Fruit fly (Drosophila melanogaster): Measurements from ENCODE around the gene DIP-epsilon.

Gene DIP-epsilon

dm6 chr2L:6360059-6360458, 51.1 kb downstream of the DIP-epsilon start:
- TF ChIP-seq Clk (GFP tag; optimal IDR thresholded peaks at IDR 0.05) (no peak), Hr96 (GFP tag; optimal IDR thresholded peaks at IDR 0.05) (no peak), toe (GFP tag; optimal IDR thresholded peaks at IDR 0.05) (no peak), cnc (optimal IDR thresholded peaks at IDR 0.05) (no peak), CG33017 (tag; optimal IDR thresholded peaks at IDR 0.05) (no peak), CG7101 (tag; optimal IDR thresholded peaks at IDR 0.05) (no peak), ovo (GFP tag; optimal IDR thresholded peaks at IDR 0.05) (no peak), Crg-1 (GFP tag; optimal IDR thresholded peaks at IDR 0.05) (no peak), tj (GFP tag; optimal IDR thresholded peaks at IDR 0.05) (no peak), Mnt (GFP tag; optimal IDR thresholded peaks at IDR 0.05) (no peak), CG14711 (tag; optimal IDR thresholded peaks at IDR 0.05) (no peak), bab1 (GFP tag; optimal IDR thresholded peaks at IDR 0.05) (no peak), CG7045 (GFP tag; optimal IDR thresholded peaks at IDR 0.05) (no peak), kay (GFP tag; ENCODE audit: borderline replicate concordance) (no peak), CG11617 (GFP tag; optimal IDR thresholded peaks at IDR 0.05) (no peak), CG5204 (GFP tag; optimal IDR thresholded peaks at IDR 0.05) (no peak), CG1620 (GFP tag; optimal IDR thresholded peaks at IDR 0.05) (no peak), cic (GFP tag; optimal IDR thresholded peaks at IDR 0.05) (no peak), pad (GFP tag; optimal IDR thresholded peaks at IDR 0.05) (no peak)

dm6 chr2L:6358218-6358617, 52.9 kb downstream of the DIP-epsilon start, which contains the start of gene CG9500:
Gene CG9500, minus strand, starts transcription at chr2L:6358318.
- TF ChIP-seq CG11617 (GFP tag; optimal IDR thresholded peaks at IDR 0.05) (no peak), kay (GFP tag; ENCODE audit: borderline replicate concordance) (no peak), CG14711 (tag; optimal IDR thresholded peaks at IDR 0.05) (no peak), CG12768 (GFP tag; optimal IDR thresholded peaks at IDR 0.05) (no peak), pad (GFP tag; optimal IDR thresholded peaks at IDR 0.05) (no peak), tj (GFP tag; optimal IDR thresholded peaks at IDR 0.05) (no peak), CG7101 (tag; optimal IDR thresholded peaks at IDR 0.05) (no peak), CG5204 (GFP tag; optimal IDR thresholded peaks at IDR 0.05) (no peak), Mnt (GFP tag; optimal IDR thresholded peaks at IDR 0.05) (no peak), ovo (GFP tag; optimal IDR thresholded peaks at IDR 0.05) (no peak), cnc (optimal IDR thresholded peaks at IDR 0.05) (no peak), Crg-1 (GFP tag; optimal IDR thresholded peaks at IDR 0.05) (no peak), Clk (GFP tag; optimal IDR thresholded peaks at IDR 0.05) (no peak), cic (GFP tag; optimal IDR thresholded peaks at IDR 0.05) (no peak), bab1 (GFP tag; optimal IDR thresholded peaks at IDR 0.05) (no peak), CG7045 (GFP tag; optimal IDR thresholded peaks at IDR 0.05) (no peak), CG1620 (GFP tag; optimal IDR thresholded peaks at IDR 0.05) (no peak)

- TF ChIP-seq bab1 (GFP tag; optimal IDR thresholded peaks at IDR 0.05): no peak
- TF ChIP-seq CG7101 (tag; optimal IDR thresholded peaks at IDR 0.05): no peak
- no peak for TF ChIP-seq pad (GFP tag; optimal IDR thresholded peaks at IDR 0.05)
- no peak for TF ChIP-seq Clk (GFP tag; optimal IDR thresholded peaks at IDR 0.05)
Observed at dm6 chr2L:6356686-6357362, 54.3 kb downstream of the DIP-epsilon start.

- TF ChIP-seq CG5204 (GFP tag; optimal IDR thresholded peaks at IDR 0.05): no peak
- TF ChIP-seq Crg-1 (GFP tag; optimal IDR thresholded peaks at IDR 0.05): no peak
- no peak for TF ChIP-seq tj (GFP tag; optimal IDR thresholded peaks at IDR 0.05)
- no peak for TF ChIP-seq pad (GFP tag; optimal IDR thresholded peaks at IDR 0.05)
- TF ChIP-seq kay (GFP tag; ENCODE audit: borderline replicate concordance): no peak
- no peak for TF ChIP-seq toe (GFP tag; optimal IDR thresholded peaks at IDR 0.05)
- TF ChIP-seq Mnt (GFP tag; optimal IDR thresholded peaks at IDR 0.05): no peak
- no peak for TF ChIP-seq CG14711 (tag; optimal IDR thresholded peaks at IDR 0.05)
- no peak for TF ChIP-seq CG12768 (GFP tag; optimal IDR thresholded peaks at IDR 0.05)
- TF ChIP-seq CG33017 (tag; optimal IDR thresholded peaks at IDR 0.05): no peak
- TF ChIP-seq Clk (GFP tag; optimal IDR thresholded peaks at IDR 0.05): no peak
- no peak for TF ChIP-seq cnc (optimal IDR thresholded peaks at IDR 0.05)
Observed at dm6 chr2L:6356134-6356533, 55.0 kb downstream of the DIP-epsilon start.

- TF ChIP-seq Clk (GFP tag; optimal IDR thresholded peaks at IDR 0.05): no peak
- no peak for TF ChIP-seq Mnt (GFP tag; optimal IDR thresholded peaks at IDR 0.05)
- no peak for TF ChIP-seq CG7101 (tag; optimal IDR thresholded peaks at IDR 0.05)
Observed at dm6 chr2L:6354656-6355055, 56.5 kb downstream of the DIP-epsilon start, which contains the start of gene ppk14. Gene ppk14, plus strand, starts transcription at chr2L:6354956.

- TF ChIP-seq cic (GFP tag; optimal IDR thresholded peaks at IDR 0.05) (no peak), bab1 (GFP tag; optimal IDR thresholded peaks at IDR 0.05) (no peak), Crg-1 (GFP tag; optimal IDR thresholded peaks at IDR 0.05) (no peak), Clk (GFP tag; optimal IDR thresholded peaks at IDR 0.05) (no peak), CG33017 (tag; optimal IDR thresholded peaks at IDR 0.05) (no peak), CG14711 (tag; optimal IDR thresholded peaks at IDR 0.05) (no peak), kay (GFP tag; ENCODE audit: borderline replicate concordance) (no peak), CG12768 (GFP tag; optimal IDR thresholded peaks at IDR 0.05) (no peak)
Observed at dm6 chr2L:6354231-6354630, 56.9 kb downstream of the DIP-epsilon start, which contains the start of gene ppk7. Gene ppk7, minus strand, starts transcription at chr2L:6354331.

- TF ChIP-seq CG7045 (GFP tag; optimal IDR thresholded peaks at IDR 0.05): peak; percentile 91
- TF ChIP-seq cic (GFP tag; optimal IDR thresholded peaks at IDR 0.05): peak; percentile 98
- TF ChIP-seq Clk (GFP tag; optimal IDR thresholded peaks at IDR 0.05): peak; percentile 90
- no peak for TF ChIP-seq cnc (optimal IDR thresholded peaks at IDR 0.05)
- TF ChIP-seq CG11617 (GFP tag; optimal IDR thresholded peaks at IDR 0.05): peak; percentile 87
- TF ChIP-seq Crg-1 (GFP tag; optimal IDR thresholded peaks at IDR 0.05): peak; percentile 74
- peak; percentile 94 for TF ChIP-seq toe (GFP tag; optimal IDR thresholded peaks at IDR 0.05)
- TF ChIP-seq ovo (GFP tag; optimal IDR thresholded peaks at IDR 0.05): peak; percentile 55
- TF ChIP-seq CG7101 (tag; optimal IDR thresholded peaks at IDR 0.05): peak; percentile 95
- TF ChIP-seq CG33017 (tag; optimal IDR thresholded peaks at IDR 0.05): peak; percentile 95
- peak; percentile 83 for TF ChIP-seq pad (GFP tag; optimal IDR thresholded peaks at IDR 0.05)
- peak; percentile 85 for TF ChIP-seq Mnt (GFP tag; optimal IDR thresholded peaks at IDR 0.05)
- TF ChIP-seq kay (GFP tag; ENCODE audit: borderline replicate concordance): peak; percentile 98
- peak; percentile 54 for TF ChIP-seq tj (GFP tag; optimal IDR thresholded peaks at IDR 0.05)
- peak; percentile 46 for TF ChIP-seq bab1 (GFP tag; optimal IDR thresholded peaks at IDR 0.05)
- TF ChIP-seq CG1620 (GFP tag; optimal IDR thresholded peaks at IDR 0.05): peak; percentile 64
- TF ChIP-seq CG14711 (tag; optimal IDR thresholded peaks at IDR 0.05): peak; percentile 89
- TF ChIP-seq Hr96 (GFP tag; optimal IDR thresholded peaks at IDR 0.05): peak; percentile 92
- peak; percentile 96 for TF ChIP-seq CG12768 (GFP tag; optimal IDR thresholded peaks at IDR 0.05)
- TF ChIP-seq CG5204 (GFP tag; optimal IDR thresholded peaks at IDR 0.05): peak; percentile 95
Observed at dm6 chr2L:6351809-6352182, 59.3 kb downstream of the DIP-epsilon start.

Data from whole organism, adult.